Worm (Caenorhabditis elegans) whole organism, late embryonic: ENCODE results near the gene str-112.

Source experiments
- ama-1 ChIP-seq: fragments of 150-350 bp; optimal IDR thresholded peaks from 2 replicates; lab custom pipeline; 2014
- pha-4 ChIP-seq: fragments of 150-350 bp; optimal IDR thresholded peaks from 2 replicates; lab custom pipeline; 2018; ENCODE audit warnings: missing biosample characterization, missing genetic modification reagents, missing genetic modification characterization
- pqm-1 ChIP-seq: sonication (generic microtip); optimal IDR thresholded peaks from 2 replicates; lab custom pipeline; 2016; ENCODE audit warnings: missing genetic modification characterization, missing compliant biosample characterization
- syd-9 ChIP-seq: sonication (generic microtip); optimal IDR thresholded peaks from 2 replicates; lab custom pipeline; 2016; ENCODE audit warnings: mild to moderate bottlenecking, missing genetic modification characterization, moderate library complexity, missing compliant biosample characterization
- tbx-2 ChIP-seq: sonication (generic microtip); optimal IDR thresholded peaks from 2 replicates; lab custom pipeline; 2016; ENCODE audit warnings: missing genetic modification characterization, missing compliant biosample characterization
- unc-3 ChIP-seq, 2 experiments: fragments of 200-800 bp in 1 of 2; sonication (Bioruptor generic) in 1 of 2; sonication (generic microtip) in 1 of 2; conservative IDR thresholded peaks in 1 of 2; optimal IDR thresholded peaks in 1 of 2; 2 replicates each; pipeline versions ENCODE4 v1.3.6 to Lab custom; 2016 to 2022; ENCODE audit warnings: missing compliant biosample characterization in 2 of 2, missing genetic modification characterization in 2 of 2, missing genetic modification reagents in 1 of 2
- unc-55 ChIP-seq: sonication (generic microtip); optimal IDR thresholded peaks from 2 replicates; lab custom pipeline; 2017; ENCODE audit warnings: missing biosample characterization, missing genetic modification reagents, missing genetic modification characterization

ce11 chrV:7166709-7167108 is 28.5 kb upstream of the str-112 start, which contains the start of gene ugt-36:
- TF ChIP-seq pqm-1 (tag; lab: Kevin White, UChicago) (no peak), unc-3 (GFP tag; conservative IDR thresholded peaks at IDR 0.05; lab: Robert Waterston, UW) (no peak), unc-3 (tag; optimal IDR thresholded peaks at IDR 0.05; lab: Kevin White, UChicago) (no peak), unc-55 (GFP tag; lab: Kevin White, UChicago) (no peak), tbx-2 (tag; lab: Kevin White, UChicago) (no peak), ama-1 (lab: Kevin White, UChicago) (no peak), syd-9 (tag; lab: Kevin White, UChicago) (no peak), pha-4 (tag; lab: Kevin White, UChicago) (no peak)
